Fruit fly (Drosophila melanogaster): Measurements from ENCODE around the gene CG15812.

The CG15812 gene

DNA sequence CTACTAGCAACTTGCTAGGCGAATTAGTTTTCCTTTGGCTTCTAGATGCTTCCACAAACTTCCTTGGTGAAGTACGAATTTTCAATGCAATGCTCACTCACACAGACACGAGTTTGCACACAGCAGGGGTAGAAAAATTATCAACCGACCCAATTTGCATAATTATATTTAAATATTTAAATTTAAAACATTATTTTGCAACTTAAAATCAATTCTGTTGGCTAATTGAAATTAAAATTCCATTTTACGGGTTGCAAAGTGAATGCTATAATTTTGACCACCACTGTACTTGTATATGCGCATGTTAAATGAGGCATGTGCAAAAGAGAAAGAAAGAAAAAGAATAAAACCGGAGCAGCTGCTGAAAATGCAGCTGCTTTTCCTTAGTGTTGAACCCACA, 34.3 kb downstream of the CG15812 start (continued):
- TF ChIP-seq Camta (GFP tag; optimal IDR thresholded peaks at IDR 0.05) (peak; percentile 32), cwo (GFP tag; optimal IDR thresholded peaks at IDR 0.05) (peak; percentile 89), Six4 (GFP tag; optimal IDR thresholded peaks at IDR 0.05) (peak; percentile 91), CG32532 (GFP tag; IDR thresholded peaks at IDR 0.05) (peak; percentile 94), CG33213 (GFP tag; optimal IDR thresholded peaks at IDR 0.05) (peak; percentile 57), maf-S (GFP tag; optimal IDR thresholded peaks at IDR 0.05) (no peak), Lhr (GFP tag; optimal IDR thresholded peaks at IDR 0.05) (peak; percentile 78), CG13624 (GFP tag; optimal IDR thresholded peaks at IDR 0.05) (peak; percentile 23), nerfin-2 (GFP tag; IDR thresholded peaks at IDR 0.05; ENCODE audit: partially characterized antibody) (no peak), phol (tag; optimal IDR thresholded peaks at IDR 0.05) (peak; percentile 92), odd (GFP tag; optimal IDR thresholded peaks at IDR 0.05) (peak; percentile 86), Rx (GFP tag; IDR thresholded peaks at IDR 0.05) (peak; percentile 93), pb (GFP tag; optimal IDR thresholded peaks at IDR 0.05) (no peak), CG6854 (GFP tag; optimal IDR thresholded peaks at IDR 0.05) (peak; percentile 88), cato (GFP tag; optimal IDR thresholded peaks at IDR 0.05; ENCODE audit: borderline replicate concordance) (peak; percentile 66), CG15479 (GFP tag; optimal IDR thresholded peaks at IDR 0.05) (peak; percentile 43), CG6813 (GFP tag; optimal IDR thresholded peaks at IDR 0.05) (peak; percentile 94), CG17328 (GFP tag; IDR thresholded peaks at IDR 0.05) (peak; percentile 96), amos (GFP tag; IDR thresholded peaks at IDR 0.05; ENCODE audit: partially characterized antibody) (no peak), CG1602 (GFP tag; optimal IDR thresholded peaks at IDR 0.05) (peak; percentile 86), inv (GFP tag; IDR thresholded peaks at IDR 0.05; ENCODE audit: partially characterized antibody) (no peak), Drgx (GFP tag; IDR thresholded peaks at IDR 0.05) (peak; percentile 99), CG7745 (tag; optimal IDR thresholded peaks at IDR 0.05) (peak; percentile 56), sna (GFP tag; IDR thresholded peaks at IDR 0.05; ENCODE audit: partially characterized antibody) (no peak), dimm (GFP tag; IDR thresholded peaks at IDR 0.05) (peak; percentile 87), Ada2b (GFP tag; IDR thresholded peaks at IDR 0.05) (peak; percentile 95), HmgZ (tag; optimal IDR thresholded peaks at IDR 0.05) (peak; percentile 92), Aef1 (GFP tag; IDR thresholded peaks at IDR 0.05) (peak; percentile 93), CG4854 (GFP tag; optimal IDR thresholded peaks at IDR 0.05) (peak; percentile 67), hkb (optimal IDR thresholded peaks at IDR 0.05) (no peak), hkb (GFP tag; IDR thresholded peaks at IDR 0.05) (peak; percentile 97), Mes4 (GFP tag; optimal IDR thresholded peaks at IDR 0.05) (peak; percentile 8), unc-4 (GFP tag; IDR thresholded peaks at IDR 0.05; ENCODE audit: partially characterized antibody) (no peak), CG6765 (GFP tag; optimal IDR thresholded peaks at IDR 0.05) (peak; percentile 86), Hsf (GFP tag; optimal IDR thresholded peaks at IDR 0.05) (peak; percentile 76), rib (GFP tag; IDR thresholded peaks at IDR 0.05) (peak; percentile 90), CG11695 (GFP tag; IDR thresholded peaks at IDR 0.05) (peak; percentile 97), CG2678 (tag; optimal IDR thresholded peaks at IDR 0.05) (peak; percentile 96), Hand (GFP tag; optimal IDR thresholded peaks at IDR 0.05) (peak; percentile 90), cad (GFP tag; optimal IDR thresholded peaks at IDR 0.05) (no peak), Atf3 (GFP tag; optimal IDR thresholded peaks at IDR 0.05) (peak; percentile 4), CG8089 (GFP tag; optimal IDR thresholded peaks at IDR 0.05) (no peak), ind (GFP tag; optimal IDR thresholded peaks at IDR 0.05) (peak; percentile 88), HHEX (GFP tag; optimal IDR thresholded peaks at IDR 0.05) (peak; percentile 94), NC2β (GFP tag; optimal IDR thresholded peaks at IDR 0.05) (peak; percentile 43), nom (GFP tag; optimal IDR thresholded peaks at IDR 0.05) (peak; percentile 62), CG6272 (GFP tag; IDR thresholded peaks at IDR 0.05) (peak; percentile 81), fd3F (GFP tag; optimal IDR thresholded peaks at IDR 0.05) (peak; percentile 91), zf30C (GFP tag; optimal IDR thresholded peaks at IDR 0.05) (no peak), CG2199 (GFP tag; IDR thresholded peaks at IDR 0.05) (peak; percentile 94), CG11398 (GFP tag; optimal IDR thresholded peaks at IDR 0.05) (peak; percentile 13)
